Worm (Caenorhabditis elegans): ENCODE measurements around the gene taf-11.1.

DNA sequence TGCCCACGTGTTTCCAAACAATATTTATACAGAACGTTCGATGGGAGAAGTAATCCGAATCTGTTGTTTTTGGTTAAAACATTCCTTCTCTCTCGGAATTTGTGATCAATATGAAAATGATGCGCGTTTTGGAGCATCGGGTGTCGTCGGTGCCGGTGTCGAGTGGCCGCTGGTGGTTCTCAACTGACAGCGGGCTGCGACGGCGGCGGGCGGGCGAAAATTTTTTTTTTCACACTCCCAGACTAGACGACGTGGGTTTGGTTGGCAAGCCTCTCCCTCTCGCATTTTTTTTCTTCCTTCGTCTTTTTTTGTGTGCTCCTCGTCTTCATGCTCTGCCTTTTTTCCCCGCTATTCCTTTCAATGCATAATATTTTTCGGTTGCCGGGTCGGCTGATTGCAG, 36.8 kb upstream of the taf-11.1 start, which contains the start of gene W01H2.2:
- no peak for TF ChIP-seq ztf-11 (tag; optimal IDR thresholded peaks at IDR 0.05)
- TF ChIP-seq unc-39 (tag; optimal IDR thresholded peaks at IDR 0.05): no peak
- no peak for TF ChIP-seq tbx-8 (GFP tag; optimal IDR thresholded peaks at IDR 0.05)
- no peak for TF ChIP-seq elt-3 (tag; optimal IDR thresholded peaks at IDR 0.05)
- TF ChIP-seq elt-1 (tag; optimal IDR thresholded peaks at IDR 0.05; ENCODE audit: borderline replicate concordance, insufficient read depth): no peak
- no peak for TF ChIP-seq nhr-12 (tag; optimal IDR thresholded peaks at IDR 0.05)
- TF ChIP-seq nhr-2 (tag; optimal IDR thresholded peaks at IDR 0.05): no peak
- no peak for TF ChIP-seq unc-62 (GFP tag; optimal IDR thresholded peaks at IDR 0.05)
- no peak for TF ChIP-seq lsy-2 (tag; optimal IDR thresholded peaks at IDR 0.05)
